Worm (Caenorhabditis elegans): ENCODE measurements around the gene nrde-1.

- TF ChIP-seq nhr-2 (tag; optimal IDR thresholded peaks at IDR 0.05) (no peak), elt-3 (tag; optimal IDR thresholded peaks at IDR 0.05) (no peak), M03D4.4 (tag; optimal IDR thresholded peaks at IDR 0.05) (no peak), ceh-83 (GFP tag; optimal IDR thresholded peaks at IDR 0.05) (no peak)
Observed at ce11 chrIII:3670336-3670735, 42.9 kb upstream of the nrde-1 start, which contains the start of gene C46F11.6.

Data from whole organism, mixed stage, embryonic.